Fruit fly (Drosophila melanogaster) whole organism, embryonic: Measurements from ENCODE around the gene CG15308.

Experiments used
- Aef1 ChIP-seq: fragments of 200-800 bp; sonication (Bioruptor generic); IDR thresholded peaks from 3 replicates; pipeline ENCODE4 v1.3.6; 2022; ENCODE audit warnings: missing biosample characterization, missing genetic modification characterization
- Asciz ChIP-seq: fragments of 200-800 bp; sonication (Bioruptor generic); optimal IDR thresholded peaks from 2 replicates; lab custom pipeline; 2017; ENCODE audit warnings: missing biosample characterization, mild to moderate bottlenecking, missing genetic modification characterization, missing genetic modification reagents
- Atf3 ChIP-seq: fragments of 200-800 bp; sonication (Bioruptor generic); optimal IDR thresholded peaks from 3 replicates; lab custom pipeline; 2016; ENCODE audit warnings: missing biosample characterization, missing genetic modification characterization
- Bgb ChIP-seq: fragments of 200-800 bp; sonication (Bioruptor generic); IDR thresholded peaks from 2 replicates; pipeline ENCODE4 v1.3.6; 2022; ENCODE audit warnings: missing biosample characterization, missing genetic modification characterization; ENCODE audit not compliant: partially characterized antibody
- CG10431 ChIP-seq: fragments of 200-800 bp; sonication (Bioruptor generic); optimal IDR thresholded peaks from 3 replicates; lab custom pipeline; 2018; ENCODE audit warnings: missing biosample characterization, mild to moderate bottlenecking, missing genetic modification characterization
- CG11456 ChIP-seq: fragments of 200-800 bp; sonication (Bioruptor generic); IDR thresholded peaks from 3 replicates; pipeline ENCODE4 v1.3.6; 2022; ENCODE audit warnings: missing biosample characterization, missing genetic modification characterization
- CG11504 ChIP-seq: fragments of 200-800 bp; sonication (Bioruptor generic); optimal IDR thresholded peaks from 3 replicates; lab custom pipeline; 2019; ENCODE audit warnings: missing biosample characterization, mild to moderate bottlenecking, missing genetic modification characterization, moderate library complexity
- CG14050 ChIP-seq: fragments of 200-800 bp; sonication (Bioruptor generic); IDR thresholded peaks from 3 replicates; pipeline ENCODE4 v1.3.6; 2022; ENCODE audit warnings: missing biosample characterization, missing genetic modification characterization
- CG14860 ChIP-seq: fragments of 200-800 bp; sonication (Bioruptor generic); IDR thresholded peaks from 3 replicates; pipeline ENCODE4 v1.3.6; 2022; ENCODE audit warnings: missing biosample characterization, missing genetic modification characterization; ENCODE audit not compliant: partially characterized antibody
- CG15514 ChIP-seq: fragments of 200-800 bp; sonication (Bioruptor generic); optimal IDR thresholded peaks from 3 replicates; lab custom pipeline; 2017; ENCODE audit warnings: missing biosample characterization, missing genetic modification characterization, mild to moderate bottlenecking, moderate library complexity, missing genetic modification reagents
- CG1602 ChIP-seq: fragments of 200-800 bp; sonication (Bioruptor generic); optimal IDR thresholded peaks from 3 replicates; lab custom pipeline; 2016; ENCODE audit warnings: missing biosample characterization, missing genetic modification characterization
- CG17612 ChIP-seq: fragments of 200-800 bp; sonication (Bioruptor generic); IDR thresholded peaks from 2 replicates; pipeline ENCODE4 v1.3.6; 2022; ENCODE audit warnings: missing biosample characterization, missing genetic modification characterization
- CG18599 ChIP-seq: fragments of 200-800 bp; sonication (Bioruptor generic); optimal IDR thresholded peaks from 3 replicates; lab custom pipeline; 2017; ENCODE audit warnings: missing biosample characterization, missing genetic modification characterization, mild to moderate bottlenecking, moderate library complexity, missing genetic modification reagents
- CG2116 ChIP-seq: fragments of 200-800 bp; sonication (Bioruptor generic); optimal IDR thresholded peaks from 3 replicates; lab custom pipeline; 2018; ENCODE audit warnings: missing biosample characterization, mild to moderate bottlenecking, missing genetic modification characterization
- CG2678 ChIP-seq: fragments of 200-800 bp; sonication (Bioruptor generic); optimal IDR thresholded peaks from 3 replicates; lab custom pipeline; 2019; ENCODE audit warnings: missing biosample characterization, mild to moderate bottlenecking, missing genetic modification characterization, moderate library complexity
- CG2875 ChIP-seq: fragments of 200-800 bp; sonication (Bioruptor generic); optimal IDR thresholded peaks from 2 replicates; lab custom pipeline; 2017; ENCODE audit warnings: missing biosample characterization, mild to moderate bottlenecking, missing genetic modification characterization, missing genetic modification reagents
- CG3281 ChIP-seq: fragments of 200-800 bp; sonication (Bioruptor generic); optimal IDR thresholded peaks from 3 replicates; lab custom pipeline; 2017; ENCODE audit warnings: missing biosample characterization, mild to moderate bottlenecking, missing genetic modification characterization
- CG3838 ChIP-seq: fragments of 200-800 bp; sonication (Bioruptor generic); optimal IDR thresholded peaks from 3 replicates; lab custom pipeline; 2016; ENCODE audit warnings: missing biosample characterization, missing genetic modification characterization
- CG4404 ChIP-seq: fragments of 200-800 bp; sonication (Bioruptor generic); IDR thresholded peaks from 2 replicates; pipeline ENCODE4 v1.3.6; 2022; ENCODE audit warnings: missing biosample characterization, missing genetic modification characterization
- CG6654 ChIP-seq: fragments of 200-800 bp; sonication (Bioruptor generic); optimal IDR thresholded peaks from 2 replicates; lab custom pipeline; 2017; ENCODE audit warnings: missing biosample characterization, mild to moderate bottlenecking, missing genetic modification characterization
- CG6854 ChIP-seq: fragments of 200-800 bp; sonication (Bioruptor generic); optimal IDR thresholded peaks from 3 replicates; lab custom pipeline; 2017; ENCODE audit warnings: missing biosample characterization, mild to moderate bottlenecking, missing genetic modification characterization
- CG7372 ChIP-seq: fragments of 200-800 bp; sonication (Bioruptor generic); IDR thresholded peaks from 2 replicates; pipeline ENCODE4 v1.3.6; 2022; ENCODE audit warnings: missing biosample characterization, missing genetic modification characterization
- CG7745 ChIP-seq: fragments of 200-800 bp; sonication (Bioruptor generic); optimal IDR thresholded peaks from 2 replicates; lab custom pipeline; 2018; ENCODE audit warnings: missing biosample characterization, mild to moderate bottlenecking, missing genetic modification characterization, moderate library complexity
- CG7839 ChIP-seq: fragments of 200-800 bp; sonication (Bioruptor generic); optimal IDR thresholded peaks from 3 replicates; lab custom pipeline; 2018; ENCODE audit warnings: missing biosample characterization, mild to moderate bottlenecking, missing genetic modification characterization, moderate library complexity
- CG7963 ChIP-seq: fragments of 200-800 bp; sonication (Bioruptor generic); IDR thresholded peaks from 3 replicates; pipeline ENCODE4 v1.3.6; 2022; ENCODE audit warnings: missing biosample characterization, missing genetic modification characterization; ENCODE audit not compliant: partially characterized antibody
- CoRest ChIP-seq: fragments of 200-800 bp; sonication (Bioruptor generic); optimal IDR thresholded peaks from 3 replicates; lab custom pipeline; 2018; ENCODE audit warnings: missing biosample characterization, mild to moderate bottlenecking, missing genetic modification characterization, moderate library complexity
- Dip2 ChIP-seq: fragments of 200-800 bp; sonication (Bioruptor generic); IDR thresholded peaks from 2 replicates; pipeline ENCODE4 v1.3.6; 2022; ENCODE audit warnings: missing biosample characterization, missing genetic modification characterization
- Ets65A ChIP-seq: fragments of 200-800 bp; sonication (Bioruptor generic); peaks from one replicate; lab custom pipeline; 2016; ENCODE audit warnings: missing biosample characterization, missing genetic modification characterization
- Ets97D ChIP-seq: fragments of 200-800 bp; sonication (Bioruptor generic); optimal IDR thresholded peaks from 3 replicates; lab custom pipeline; 2016; ENCODE audit warnings: missing biosample characterization, missing genetic modification characterization
- Hmr ChIP-seq: fragments of 200-800 bp; sonication (Bioruptor generic); optimal IDR thresholded peaks from 3 replicates; lab custom pipeline; 2017; ENCODE audit warnings: mild to moderate bottlenecking, missing biosample characterization, missing genetic modification reagents, missing genetic modification characterization
- Meics ChIP-seq: fragments of 200-800 bp; sonication (Bioruptor generic); optimal IDR thresholded peaks from 2 replicates; lab custom pipeline; 2017; ENCODE audit warnings: missing biosample characterization, mild to moderate bottlenecking, missing genetic modification characterization
- Opbp ChIP-seq: fragments of 200-800 bp; sonication (Bioruptor generic); IDR thresholded peaks from 3 replicates; pipeline ENCODE4 v1.3.6; 2022; ENCODE audit warnings: missing biosample characterization, missing genetic modification characterization; ENCODE audit not compliant: partially characterized antibody
- Ravus ChIP-seq: fragments of 200-800 bp; sonication (Bioruptor generic); IDR thresholded peaks from 2 replicates; pipeline ENCODE4 v1.3.6; 2022; ENCODE audit warnings: missing biosample characterization, missing genetic modification characterization
- Sry-β ChIP-seq: fragments of 200-800 bp; sonication (Bioruptor generic); optimal IDR thresholded peaks from 2 replicates; lab custom pipeline; 2018; ENCODE audit warnings: missing biosample characterization, mild to moderate bottlenecking, missing genetic modification characterization, moderate library complexity
- amos ChIP-seq: fragments of 200-800 bp; sonication (Bioruptor generic); IDR thresholded peaks from 2 replicates; pipeline ENCODE4 v1.3.6; 2022; ENCODE audit warnings: missing biosample characterization, missing genetic modification characterization; ENCODE audit not compliant: partially characterized antibody
- ash1 ChIP-seq: fragments of 200-800 bp; sonication (Bioruptor generic); optimal IDR thresholded peaks from 2 replicates; lab custom pipeline; 2018; ENCODE audit warnings: missing biosample characterization, mild to moderate bottlenecking, missing genetic modification characterization
- gem ChIP-seq: fragments of 200-800 bp; sonication (Bioruptor generic); optimal IDR thresholded peaks from 2 replicates; lab custom pipeline; 2019; ENCODE audit warnings: missing biosample characterization, mild to moderate bottlenecking, missing genetic modification characterization, moderate library complexity
- gfzf ChIP-seq: fragments of 200-800 bp; sonication (Bioruptor generic); optimal IDR thresholded peaks from 2 replicates; lab custom pipeline; 2016; ENCODE audit warnings: missing biosample characterization, mild to moderate bottlenecking, missing genetic modification characterization, moderate library complexity
- grau ChIP-seq: fragments of 200-800 bp; optimal IDR thresholded peaks from 3 replicates; lab custom pipeline; 2019; ENCODE audit warnings: missing biosample characterization, mild to moderate bottlenecking, missing genetic modification characterization, moderate library complexity
- insv ChIP-seq, 2 experiments: fragments of 200-800 bp; sonication (Bioruptor generic); optimal IDR thresholded peaks; 3 replicates each; lab custom pipeline; 2016 to 2018; ENCODE audit warnings: missing biosample characterization in 2 of 2, missing genetic modification characterization in 2 of 2
- ken ChIP-seq: fragments of 200-800 bp; sonication (Bioruptor generic); IDR thresholded peaks from 3 replicates; pipeline ENCODE4 v1.3.6; 2022; ENCODE audit warnings: missing biosample characterization, missing genetic modification characterization
- nom ChIP-seq: fragments of 200-800 bp; sonication (Bioruptor generic); optimal IDR thresholded peaks from 2 replicates; lab custom pipeline; 2017; ENCODE audit warnings: missing biosample characterization, missing genetic modification characterization, mild to moderate bottlenecking, moderate library complexity, missing genetic modification reagents
- phol ChIP-seq: fragments of 200-800 bp; sonication (Bioruptor generic); optimal IDR thresholded peaks from 3 replicates; lab custom pipeline; 2018; ENCODE audit warnings: missing biosample characterization, mild to moderate bottlenecking, missing genetic modification characterization, moderate library complexity
- pnt ChIP-seq: fragments of 200-800 bp; sonication (Bioruptor generic); optimal IDR thresholded peaks from 3 replicates; lab custom pipeline; 2016; ENCODE audit warnings: missing biosample characterization, missing genetic modification characterization
- pros ChIP-seq: fragments of 200-800 bp; sonication (Bioruptor generic); optimal IDR thresholded peaks from 3 replicates; lab custom pipeline; 2019; ENCODE audit warnings: missing biosample characterization, mild to moderate bottlenecking, missing genetic modification characterization, moderate library complexity
- ro ChIP-seq: fragments of 200-800 bp; sonication (Bioruptor generic); IDR thresholded peaks from 2 replicates; pipeline ENCODE4 v1.3.6; 2022; ENCODE audit warnings: missing biosample characterization, missing genetic modification characterization
- sqz ChIP-seq: fragments of 200-800 bp; sonication (Bioruptor generic); optimal IDR thresholded peaks from 3 replicates; lab custom pipeline; 2018; ENCODE audit warnings: missing biosample characterization, mild to moderate bottlenecking, missing genetic modification characterization
- stwl ChIP-seq: fragments of 200-800 bp; sonication (Bioruptor generic); optimal IDR thresholded peaks from 3 replicates; lab custom pipeline; 2018; ENCODE audit warnings: missing biosample characterization, mild to moderate bottlenecking, missing genetic modification characterization, moderate library complexity
- wor ChIP-seq: fragments of 200-800 bp; sonication (Bioruptor generic); IDR thresholded peaks from 2 replicates; pipeline ENCODE4 v1.3.6; 2022; ENCODE audit warnings: missing biosample characterization, missing genetic modification characterization

The CG15308 gene

DNA sequence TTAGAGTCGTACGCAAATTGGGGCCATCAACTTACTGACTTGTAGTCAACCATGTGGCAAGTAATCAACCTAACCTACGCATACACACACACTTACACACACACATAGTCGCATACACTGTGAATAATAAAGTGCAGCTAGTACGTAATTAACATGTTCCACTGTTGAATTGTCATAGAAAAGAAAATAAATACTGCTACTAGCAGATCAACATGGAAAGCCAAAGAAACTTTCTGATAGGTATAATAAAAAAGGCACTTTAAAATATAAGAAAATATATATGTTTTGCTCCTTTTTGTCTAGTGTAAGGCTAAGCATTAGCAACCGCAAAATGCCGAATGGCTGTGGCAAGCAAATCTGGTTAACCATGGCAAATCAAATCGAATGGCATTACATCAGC, 40.6 kb upstream of the CG15308 start (continued):
- peak; percentile 8 for TF ChIP-seq grau (tag; lab: Kevin White, UChicago)
- no peak for TF ChIP-seq CG3838 (GFP tag; lab: Kevin White, UChicago)
- TF ChIP-seq CG7839 = peak; percentile 28
- TF ChIP-seq CG1602 (GFP tag; lab: Kevin White, UChicago) = no peak
- no peak for TF ChIP-seq CG10431 (GFP tag; lab: Kevin White, UChicago)
- TF ChIP-seq CG15514 = no peak
- peak; percentile 25 for TF ChIP-seq Hmr (GFP tag; lab: Kevin White, UChicago)
- peak; percentile 34 for TF ChIP-seq CG18599 (GFP tag; lab: Kevin White, UChicago)
- TF ChIP-seq nom (GFP tag; lab: Kevin White, UChicago) = no peak
- TF ChIP-seq gem = peak; percentile 43
- TF ChIP-seq CG2678 (tag; lab: Kevin White, UChicago) = peak; percentile 33
- no peak for TF ChIP-seq ash1
- TF ChIP-seq Ets65A = peak; percentile 52
- TF ChIP-seq CG11504 (tag; lab: Kevin White, UChicago) = peak; percentile 29
- TF ChIP-seq phol = no peak
- no peak for TF ChIP-seq CG4404

DNA sequence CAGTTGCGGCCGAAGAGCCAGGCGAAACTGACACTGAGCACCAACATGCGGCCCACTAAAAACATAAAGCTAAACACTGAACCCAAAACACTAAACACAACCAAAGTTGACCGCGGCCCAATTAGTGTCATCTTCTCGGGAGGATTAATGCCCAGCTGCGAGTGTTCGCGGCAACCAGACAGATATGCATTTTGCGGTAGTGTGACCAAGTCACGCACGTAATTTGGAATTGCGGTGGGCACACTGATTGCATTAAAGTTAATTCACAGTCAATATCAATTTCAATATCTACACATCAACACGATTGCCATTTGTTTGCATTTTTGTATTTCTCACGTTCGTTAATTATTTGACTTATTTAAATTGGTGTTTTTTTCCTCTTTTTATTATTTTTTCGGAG, 37.3 kb upstream of the CG15308 start:
- TF ChIP-seq Sry-β (GFP tag; lab: Kevin White, UChicago) (no peak), CG2116 (GFP tag; lab: Kevin White, UChicago) (peak; percentile 56), Aef1 (GFP tag; lab: Robert Waterston, UW) (no peak), CG14050 (no peak), sqz (GFP tag; lab: Kevin White, UChicago) (no peak), Ravus (GFP tag; lab: Robert Waterston, UW) (no peak), gfzf (GFP tag; lab: Kevin White, UChicago) (peak; percentile 23), pnt (GFP tag; lab: Kevin White, UChicago) (no peak), Meics (GFP tag; lab: Kevin White, UChicago) (no peak), CG6854 (GFP tag; lab: Kevin White, UChicago) (no peak), Ets97D (GFP tag; lab: Kevin White, UChicago) (no peak), ro (GFP tag; lab: Robert Waterston, UW) (no peak), Atf3 (GFP tag; lab: Kevin White, UChicago) (no peak), Asciz (no peak), insv (GFP tag; optimal IDR thresholded peaks at IDR 0.05; lab: Kevin White, UChicago) (no peak), Bgb (GFP tag; lab: Robert Waterston, UW) (no peak), CG17612 (GFP tag; lab: Robert Waterston, UW) (no peak), stwl (tag; lab: Kevin White, UChicago) (peak; percentile 52), CG6654 (GFP tag; lab: Kevin White, UChicago) (no peak), CG7745 (tag; lab: Kevin White, UChicago) (no peak)

DNA sequence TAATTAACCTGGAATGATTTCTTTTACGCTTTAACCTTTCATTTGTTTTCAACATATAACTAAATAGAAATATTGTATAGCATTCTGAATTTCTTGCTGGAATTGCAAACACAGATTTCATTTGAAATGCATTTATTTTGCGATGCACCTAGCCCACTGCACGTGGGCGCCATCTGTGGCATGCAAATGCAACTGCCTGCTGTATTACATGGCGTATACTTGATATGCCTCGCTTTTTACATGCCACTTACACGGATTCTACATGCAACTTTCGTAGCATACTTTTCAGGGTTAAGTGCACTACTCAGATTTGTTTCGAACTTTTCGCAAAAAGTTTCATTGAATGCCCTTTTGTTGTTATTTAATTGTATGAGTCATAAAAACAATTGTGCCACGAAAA, 33.8 kb upstream of the CG15308 start:
- TF ChIP-seq Dip2 (GFP tag; lab: Robert Waterston, UW) (no peak), ken (GFP tag; lab: Robert Waterston, UW) (no peak), CG3281 (GFP tag; lab: Kevin White, UChicago) (no peak), CG2875 (no peak), CG7372 (peak; percentile 72), amos (GFP tag; lab: Robert Waterston, UW) (no peak), CG7963 (GFP tag; lab: Robert Waterston, UW) (0 out of 3 replicates have a peak, but pooled peaks have one; percentile 25), Opbp (GFP tag; lab: Robert Waterston, UW) (peak; percentile 31; the same call in 1 of the 3 replicates), CoRest (tag; lab: Kevin White, UChicago) (peak; percentile 12), pros (GFP tag; lab: Kevin White, UChicago) (no peak), Asciz (no peak), Bgb (GFP tag; lab: Robert Waterston, UW) (peak; percentile 39), CG11456 (no peak), wor (GFP tag; lab: Robert Waterston, UW) (no peak), CG14860 (GFP tag; lab: Robert Waterston, UW) (0 out of 3 replicates have a peak, but pooled peaks have one; percentile 11), Ets65A (peak; percentile 24)
